Fruit fly (Drosophila melanogaster) whole organism, wandering third instar larva: ENCODE results near the gene mTor.

ENCODE experiments used
- Abd-B ChIP-seq: fragments of >200 bp; optimal IDR thresholded peaks from 2 replicates; lab custom pipeline; 2017; ENCODE audit warnings: missing biosample characterization, missing genetic modification characterization
- CG32264 ChIP-seq: fragments of 200-800 bp; sonication (Bioruptor generic); optimal IDR thresholded peaks from 2 replicates; lab custom pipeline; 2016; ENCODE audit warnings: missing biosample characterization, missing genetic modification characterization
- CG9705 ChIP-seq: fragments of 200-800 bp; sonication (Bioruptor generic); optimal IDR thresholded peaks from 2 replicates; lab custom pipeline; 2018; ENCODE audit warnings: missing biosample characterization, mild to moderate bottlenecking, missing genetic modification characterization
- CrebA ChIP-seq: fragments of 200-800 bp; sonication (Bioruptor generic); optimal IDR thresholded peaks from 2 replicates; lab custom pipeline; 2016; ENCODE audit warnings: missing biosample characterization, mild to moderate bottlenecking, missing genetic modification characterization, borderline replicate concordance
- Dfd ChIP-seq: fragments of >200 bp; optimal IDR thresholded peaks from 2 replicates; lab custom pipeline; 2017; ENCODE audit warnings: missing biosample characterization, missing genetic modification characterization
- Dif ChIP-seq: fragments of 200-275, 200-300 bp; sonication (Bioruptor generic); optimal IDR thresholded peaks from 2 replicates; lab custom pipeline; 2018; ENCODE audit warnings: missing biosample characterization, missing genetic modification characterization; ENCODE audit not compliant: partially characterized antibody
- GATAd ChIP-seq: sonication (Bioruptor generic); optimal IDR thresholded peaks from 2 replicates; lab custom pipeline; 2016; ENCODE audit warnings: missing biosample characterization, missing genetic modification characterization
- HLH106 ChIP-seq: fragments of 200-800 bp; optimal IDR thresholded peaks from 3 replicates; lab custom pipeline; 2019; ENCODE audit warnings: missing biosample characterization, mild to moderate bottlenecking, missing genetic modification characterization, moderate library complexity
- Hnf4 ChIP-seq: fragments of 200-800 bp; sonication (Bioruptor generic); optimal IDR thresholded peaks from 2 replicates; lab custom pipeline; 2016; ENCODE audit warnings: missing biosample characterization, mild to moderate bottlenecking, missing genetic modification characterization
- Hr78 ChIP-seq: fragments of >200 bp; optimal IDR thresholded peaks from 2 replicates; lab custom pipeline; 2017; ENCODE audit warnings: missing biosample characterization, missing genetic modification characterization
- Hr83 ChIP-seq: fragments of 200-300 bp; sonication (Bioruptor generic); optimal IDR thresholded peaks from 2 replicates; lab custom pipeline; 2016; ENCODE audit warnings: missing biosample characterization, mild to moderate bottlenecking, missing genetic modification characterization, moderate library complexity; ENCODE audit not compliant: poor library complexity, severe bottlenecking
- Jra ChIP-seq: sonication (Bioruptor generic); optimal IDR thresholded peaks from 2 replicates; lab custom pipeline; 2016; ENCODE audit warnings: missing biosample characterization, missing genetic modification characterization
- Mio ChIP-seq: sonication (Bioruptor generic); optimal IDR thresholded peaks from 2 replicates; lab custom pipeline; 2016; ENCODE audit warnings: missing biosample characterization, missing genetic modification characterization
- Myc ChIP-seq: fragments of >200 bp; optimal IDR thresholded peaks from 2 replicates; lab custom pipeline; 2017
- N ChIP-seq: fragments of >200 bp; optimal IDR thresholded peaks from 2 replicates; lab custom pipeline; 2018; ENCODE audit warnings: missing biosample characterization, missing external identifiers, missing genetic modification characterization
- OdsH ChIP-seq: fragments of 200-800 bp; sonication (Bioruptor generic); optimal IDR thresholded peaks from 2 replicates; lab custom pipeline; 2016; ENCODE audit warnings: missing biosample characterization, mild to moderate bottlenecking, missing genetic modification characterization
- Rel ChIP-seq, 2 experiments: fragments of 200-800 bp; sonication (Bioruptor generic) in 1 of 2; optimal IDR thresholded peaks; 2 replicates in 1 of 2; 3 replicates in 1 of 2; lab custom pipeline; 2016 to 2019; ENCODE audit warnings: mild to moderate bottlenecking in 2 of 2, missing biosample characterization in 2 of 2, missing genetic modification characterization in 2 of 2, moderate library complexity in 1 of 2
- Sp1 ChIP-seq: fragments of 200-800 bp; sonication (Bioruptor generic); optimal IDR thresholded peaks from 3 replicates; lab custom pipeline; 2019; ENCODE audit warnings: missing biosample characterization, mild to moderate bottlenecking, missing genetic modification characterization, moderate library complexity
- Vsx2 ChIP-seq: fragments of 200-300, 225-300 bp; sonication (Bioruptor generic); optimal IDR thresholded peaks from 2 replicates; lab custom pipeline; 2018; ENCODE audit warnings: missing biosample characterization, missing genetic modification characterization; ENCODE audit not compliant: partially characterized antibody
- br ChIP-seq: fragments of 200-800 bp; sonication (Bioruptor generic); optimal IDR thresholded peaks from 2 replicates; lab custom pipeline; 2016; ENCODE audit warnings: missing biosample characterization, missing genetic modification characterization
- brk ChIP-seq: fragments of 200-800 bp; sonication (Bioruptor generic); optimal IDR thresholded peaks from 2 replicates; lab custom pipeline; 2016; ENCODE audit warnings: missing biosample characterization, mild to moderate bottlenecking, missing genetic modification characterization
- dl ChIP-seq, 2 experiments: fragments of 175-275, 200-275 bp in 1 of 2; fragments of 200-275 bp in 1 of 2; sonication (Bioruptor generic); optimal IDR thresholded peaks; lab custom pipeline; 2018; ENCODE audit warnings: mild to moderate bottlenecking in 2 of 2, missing biosample characterization in 2 of 2, missing genetic modification characterization in 2 of 2, moderate library complexity in 2 of 2; ENCODE audit not compliant: partially characterized antibody in 2 of 2, insufficient read depth in 1 of 2
- dmrt93B ChIP-seq: fragments of 200-800 bp; sonication (Bioruptor generic); optimal IDR thresholded peaks from 2 replicates; lab custom pipeline; 2018; ENCODE audit warnings: missing biosample characterization, mild to moderate bottlenecking, missing genetic modification characterization
- dsf ChIP-seq: sonication (Bioruptor generic); optimal IDR thresholded peaks from 2 replicates; lab custom pipeline; 2016; ENCODE audit warnings: missing biosample characterization, missing genetic modification characterization, borderline replicate concordance
- ey ChIP-seq: fragments of 200-800 bp; sonication (Bioruptor generic); optimal IDR thresholded peaks from 2 replicates; lab custom pipeline; 2016; ENCODE audit warnings: missing biosample characterization, missing genetic modification characterization
- foxo ChIP-seq, 2 experiments: fragments of 200-800 bp; sonication (Bioruptor generic); optimal IDR thresholded peaks; 2 replicates in 1 of 2; 3 replicates in 1 of 2; lab custom pipeline; 2016 to 2017; ENCODE audit warnings: missing biosample characterization in 2 of 2, missing genetic modification characterization in 2 of 2
- fru ChIP-seq: fragments of 200-800 bp; sonication (Bioruptor generic); optimal IDR thresholded peaks from 3 replicates; lab custom pipeline; 2016; ENCODE audit warnings: missing biosample characterization, mild to moderate bottlenecking, missing genetic modification characterization
- h ChIP-seq: fragments of 200-800 bp; sonication (Bioruptor generic); optimal IDR thresholded peaks from 3 replicates; lab custom pipeline; 2016; ENCODE audit warnings: missing biosample characterization, mild to moderate bottlenecking, missing genetic modification characterization
- jim ChIP-seq: fragments of 175-275, 200-325 bp; sonication (Bioruptor generic); optimal IDR thresholded peaks from 2 replicates; lab custom pipeline; 2016; ENCODE audit warnings: missing biosample characterization, mild to moderate bottlenecking, missing genetic modification characterization
- lola ChIP-seq: fragments of >200 bp; optimal IDR thresholded peaks from 2 replicates; lab custom pipeline; 2017; ENCODE audit warnings: missing biosample characterization, missing genetic modification characterization
- pan ChIP-seq: fragments of >200 bp; optimal IDR thresholded peaks from 2 replicates; lab custom pipeline; 2017
- psq ChIP-seq: fragments of 200-800 bp; sonication (Bioruptor generic); optimal IDR thresholded peaks from 3 replicates; lab custom pipeline; 2017; ENCODE audit warnings: missing biosample characterization, mild to moderate bottlenecking, missing genetic modification characterization, moderate library complexity
- rgr ChIP-seq: fragments of 200-800 bp; sonication (Bioruptor generic); optimal IDR thresholded peaks from 3 replicates; lab custom pipeline; 2016; ENCODE audit warnings: missing biosample characterization, mild to moderate bottlenecking, missing genetic modification characterization
- sage ChIP-seq: fragments of 200-800 bp; sonication (Bioruptor generic); optimal IDR thresholded peaks from 2 replicates; lab custom pipeline; 2016; ENCODE audit warnings: missing biosample characterization, mild to moderate bottlenecking, missing genetic modification characterization
- sv ChIP-seq: fragments of 200-800 bp; sonication (Bioruptor generic); optimal IDR thresholded peaks from 3 replicates; lab custom pipeline; 2016; ENCODE audit warnings: missing biosample characterization, missing genetic modification characterization
- tai ChIP-seq: sonication (Bioruptor generic); optimal IDR thresholded peaks from 2 replicates; lab custom pipeline; 2016; ENCODE audit warnings: missing biosample characterization, missing genetic modification characterization
- usp ChIP-seq: fragments of >200 bp; optimal IDR thresholded peaks from 2 replicates; lab custom pipeline; 2017; ENCODE audit warnings: missing biosample characterization, missing genetic modification characterization
- woc ChIP-seq: sonication (Bioruptor generic); optimal IDR thresholded peaks from 2 replicates; lab custom pipeline; 2016; ENCODE audit warnings: missing biosample characterization, mild to moderate bottlenecking, missing genetic modification characterization

The mTor gene

dm6 chr2L:13004059-13004870 is at the start of gene mTor, which contains the start of gene Vha68-1:
Gene mTor (plus strand): TSS chr2L:13004480.
Gene Vha68-1 (minus strand): TSS chr2L:13004107.
- no peak for TF ChIP-seq woc (GFP tag; lab: Kevin White, UChicago)
- no peak for TF ChIP-seq CrebA
- TF ChIP-seq sv, result peak; percentile 68
- peak; percentile 82 for TF ChIP-seq HLH106 (tag; lab: Kevin White, UChicago)
- no peak for TF ChIP-seq Myc (lab: Kevin White, UChicago)
- no peak for TF ChIP-seq lola
- TF ChIP-seq br (GFP tag; lab: Kevin White, UChicago), result no peak
- TF ChIP-seq CG9705 (GFP tag; lab: Kevin White, UChicago), result peak; percentile 46
- no peak for TF ChIP-seq brk
- peak; percentile 75 for TF ChIP-seq ey (GFP tag; lab: Kevin White, UChicago)
- no peak for TF ChIP-seq Mio (GFP tag; lab: Kevin White, UChicago)
- TF ChIP-seq Hr83, result peak; percentile 44
- TF ChIP-seq sage, result no peak
- TF ChIP-seq Hnf4, result no peak
- TF ChIP-seq dsf (GFP tag; lab: Kevin White, UChicago), result no peak
- peak; percentile 18 for TF ChIP-seq CG32264 (GFP tag; lab: Kevin White, UChicago)
- no peak for TF ChIP-seq usp
- TF ChIP-seq Hr78 (GFP tag; lab: Kevin White, UChicago), result peak; percentile 11
- no peak for TF ChIP-seq jim (GFP tag; lab: Kevin White, UChicago)
- TF ChIP-seq rgr, result peak; percentile 77
- TF ChIP-seq Rel (GFP tag; optimal IDR thresholded peaks at IDR 0.05; lab: Kevin White, UChicago), result no peak
- peak; percentile 11 for TF ChIP-seq Rel (tag; optimal IDR thresholded peaks at IDR 0.05; lab: Kevin White, UChicago)
- no peak for TF ChIP-seq Dfd (GFP tag; lab: Kevin White, UChicago)
- TF ChIP-seq N (GFP tag; lab: Kevin White, UChicago), result peak; percentile 85
- TF ChIP-seq pan (lab: Kevin White, UChicago), result no peak
- TF ChIP-seq fru, result peak; percentile 63
- TF ChIP-seq dl (GFP tag; optimal IDR thresholded peaks at IDR 0.05; lab: Kevin White, UChicago; ENCODE audit: insufficient read depth in 1 of 2, partially characterized antibody in 2 of 2), result no peak
- peak; percentile 63 for TF ChIP-seq psq (GFP tag; lab: Kevin White, UChicago)
- TF ChIP-seq Jra (GFP tag; lab: Kevin White, UChicago), result no peak
- TF ChIP-seq tai (GFP tag; lab: Kevin White, UChicago), result no peak
- TF ChIP-seq foxo (GFP tag; optimal IDR thresholded peaks at IDR 0.05; lab: Kevin White, UChicago), result peak in 1 of 2 experiments; percentile 81
- peak; percentile 52 for TF ChIP-seq OdsH (GFP tag; lab: Kevin White, UChicago)
- peak; percentile 69 for TF ChIP-seq h (GFP tag; lab: Kevin White, UChicago)
- TF ChIP-seq Dif, result no peak
- no peak for TF ChIP-seq Sp1 (GFP tag; lab: Kevin White, UChicago)
- no peak for TF ChIP-seq dmrt93B (GFP tag; lab: Kevin White, UChicago)
- no peak for TF ChIP-seq Vsx2 (GFP tag; lab: Kevin White, UChicago)
- TF ChIP-seq GATAd (GFP tag; lab: Kevin White, UChicago), result no peak
- TF ChIP-seq Abd-B (GFP tag; lab: Kevin White, UChicago), result no peak

- TF ChIP-seq Hnf4 (no peak), Hr78 (GFP tag; lab: Kevin White, UChicago) (no peak), Abd-B (GFP tag; lab: Kevin White, UChicago) (no peak), dl (GFP tag; optimal IDR thresholded peaks at IDR 0.05; lab: Kevin White, UChicago; ENCODE audit: insufficient read depth in 1 of 2, partially characterized antibody in 2 of 2) (no peak), Rel (GFP tag; optimal IDR thresholded peaks at IDR 0.05; lab: Kevin White, UChicago) (no peak), Rel (tag; optimal IDR thresholded peaks at IDR 0.05; lab: Kevin White, UChicago) (no peak), foxo (GFP tag; optimal IDR thresholded peaks at IDR 0.05; lab: Kevin White, UChicago) (no peak), br (GFP tag; lab: Kevin White, UChicago) (no peak), usp (no peak), CrebA (no peak), Vsx2 (GFP tag; lab: Kevin White, UChicago) (no peak), Myc (lab: Kevin White, UChicago) (no peak), CG9705 (GFP tag; lab: Kevin White, UChicago) (no peak), woc (GFP tag; lab: Kevin White, UChicago) (no peak), sv (no peak), ey (GFP tag; lab: Kevin White, UChicago) (no peak), GATAd (GFP tag; lab: Kevin White, UChicago) (no peak), N (GFP tag; lab: Kevin White, UChicago) (no peak), fru (no peak)
- TF ChIP-seq, all 38 proteins: peak for 0
These were observed 38.0 kb upstream of the mTor start, which contains the start of gene CG16800 for dm6 chr2L:12966290-12966689. Gene CG16800 (plus strand): TSS chr2L:12966590.
